Worm (Caenorhabditis elegans) whole organism, L4 larva: ENCODE results near the gene T04B8.5.

Source experiments
- Y48G9A.11 ChIP-seq: fragments of 200-800 bp; sonication (Bioruptor generic); IDR thresholded peaks from 2 replicates; pipeline ENCODE4 v1.3.6; 2022; ENCODE audit warnings: missing genetic modification reagents, missing genetic modification characterization, missing compliant biosample characterization
- nhr-48 ChIP-seq: sonication (generic microtip); optimal IDR thresholded peaks from 2 replicates; lab custom pipeline; 2016; ENCODE audit warnings: mild to moderate bottlenecking, missing genetic modification characterization, missing compliant biosample characterization

ce11 chrII:601305-601704 lies 23.0 kb downstream of the T04B8.5 start:
- TF ChIP-seq nhr-48 (tag; lab: Kevin White, UChicago) (no peak), Y48G9A.11 (GFP tag; lab: Robert Waterston, UW) (no peak)
